Worm (Caenorhabditis elegans) whole organism, young adult: ENCODE data around the gene C26H9A.4.

Experiments
- B0019.2 ChIP-seq: fragments of 200-800 bp; sonication (Bioruptor generic); conservative IDR thresholded peaks from 2 replicates; pipeline ENCODE4 v1.3.6; 2022; ENCODE audit warnings: missing genetic modification reagents, missing genetic modification characterization, missing compliant biosample characterization
- D2030.7 ChIP-seq: fragments of 200-800 bp; sonication (Bioruptor generic); IDR thresholded peaks from 2 replicates; pipeline ENCODE4 v1.3.6; 2022; ENCODE audit warnings: missing genetic modification reagents, missing genetic modification characterization, missing compliant biosample characterization
- F33H1.4 ChIP-seq: fragments of 200-800 bp; sonication (Bioruptor generic); IDR thresholded peaks from 2 replicates; pipeline ENCODE4 v1.3.6; 2022; ENCODE audit warnings: missing genetic modification reagents, missing genetic modification characterization, missing compliant biosample characterization
- F49E8.2 ChIP-seq: sonication (generic microtip); optimal IDR thresholded peaks from 3 replicates; lab custom pipeline; 2017; ENCODE audit warnings: missing genetic modification characterization, mild to moderate bottlenecking, missing compliant biosample characterization, antibody characterized with exemption, moderate library complexity; ENCODE audit not compliant: insufficient read depth
- T07F8.4 ChIP-seq: sonication (generic microtip); optimal IDR thresholded peaks from 2 replicates; lab custom pipeline; 2016; ENCODE audit warnings: mild to moderate bottlenecking, missing genetic modification characterization, moderate library complexity, missing compliant biosample characterization
- Y53G8AR.9 ChIP-seq: fragments of 200-800 bp; sonication (Bioruptor generic); conservative IDR thresholded peaks from 2 replicates; pipeline ENCODE4 v1.3.6; 2022; ENCODE audit warnings: missing genetic modification reagents, missing genetic modification characterization, missing compliant biosample characterization
- Y67H2A.10 ChIP-seq: fragments of 200-800 bp; sonication (Bioruptor generic); conservative IDR thresholded peaks from 2 replicates; pipeline ENCODE4 v1.3.6; 2022; ENCODE audit warnings: missing genetic modification reagents, missing genetic modification characterization, missing compliant biosample characterization
- Y79H2A.3 ChIP-seq: fragments of 200-800 bp; sonication (Bioruptor generic); conservative IDR thresholded peaks from 2 replicates; pipeline ENCODE4 v1.3.6; 2022; ENCODE audit warnings: missing genetic modification reagents, missing genetic modification characterization, missing compliant biosample characterization
- Y95B8A.8 ChIP-seq: fragments of 200-800 bp; sonication (Bioruptor generic); IDR thresholded peaks from 2 replicates; pipeline ENCODE4 v1.3.6; 2022; ENCODE audit warnings: missing genetic modification reagents, missing genetic modification characterization, missing compliant biosample characterization
- ama-1 ChIP-seq, 3 experiments: fragments of 150-350 bp in 1 of 3; sonication (generic microtip) in 2 of 3; optimal IDR thresholded peaks; 2 replicates each; lab custom pipeline; 2014 to 2018; ENCODE audit warnings: missing biosample characterization in 2 of 3, missing genetic modification characterization in 2 of 3, missing genetic modification reagents in 2 of 3
- atf-7 ChIP-seq: sonication (generic microtip); optimal IDR thresholded peaks from 2 replicates; lab custom pipeline; 2017; ENCODE audit warnings: mild to moderate bottlenecking, missing genetic modification characterization, missing compliant biosample characterization
- athp-1 ChIP-seq: sonication (generic microtip); optimal IDR thresholded peaks from 2 replicates; lab custom pipeline; 2017; ENCODE audit warnings: mild to moderate bottlenecking, missing genetic modification characterization, missing compliant biosample characterization
- attf-3 ChIP-seq: fragments of 200-800 bp; sonication (Bioruptor generic); conservative IDR thresholded peaks from 2 replicates; pipeline ENCODE4 v1.3.6; 2022; ENCODE audit warnings: missing genetic modification reagents, missing genetic modification characterization, missing compliant biosample characterization
- attf-6 ChIP-seq: fragments of 200-800 bp; sonication (Bioruptor generic); IDR thresholded peaks from 2 replicates; pipeline ENCODE4 v1.3.6; 2022; ENCODE audit warnings: missing genetic modification reagents, missing genetic modification characterization, missing compliant biosample characterization
- bed-1 ChIP-seq: fragments of 200-800 bp; sonication (Bioruptor generic); IDR thresholded peaks from 2 replicates; pipeline ENCODE4 v1.3.6; 2022; ENCODE audit warnings: missing genetic modification reagents, missing genetic modification characterization, missing compliant biosample characterization
- bed-2 ChIP-seq: fragments of 200-800 bp; sonication (Bioruptor generic); IDR thresholded peaks from 2 replicates; pipeline ENCODE4 v1.3.6; 2022; ENCODE audit warnings: missing genetic modification reagents, missing genetic modification characterization, missing compliant biosample characterization
- ceh-100 ChIP-seq: fragments of 200-800 bp; sonication (Bioruptor generic); IDR thresholded peaks from 2 replicates; pipeline ENCODE4 v1.3.6; 2022; ENCODE audit warnings: missing genetic modification reagents, missing genetic modification characterization, missing compliant biosample characterization
- ceh-91 ChIP-seq: fragments of 200-800 bp; sonication (Bioruptor generic); IDR thresholded peaks from 2 replicates; pipeline ENCODE4 v1.3.6; 2022; ENCODE audit warnings: missing genetic modification reagents, missing genetic modification characterization, missing compliant biosample characterization
- dpl-1 ChIP-seq: fragments of 150-350 bp; optimal IDR thresholded peaks from 2 replicates; lab custom pipeline; 2014; ENCODE audit warnings: missing biosample characterization, missing genetic modification reagents, missing genetic modification characterization
- efl-1 ChIP-seq: fragments of 150-350 bp; optimal IDR thresholded peaks from 2 replicates; lab custom pipeline; 2014; ENCODE audit warnings: missing biosample characterization, missing genetic modification reagents, missing genetic modification characterization
- egrh-3 ChIP-seq: fragments of 200-800 bp; sonication (Bioruptor generic); IDR thresholded peaks from 2 replicates; pipeline ENCODE4 v1.3.6; 2022; ENCODE audit warnings: missing genetic modification reagents, missing genetic modification characterization, missing compliant biosample characterization
- hlh-12 ChIP-seq: sonication (generic microtip); optimal IDR thresholded peaks from 2 replicates; lab custom pipeline; 2016; ENCODE audit warnings: missing genetic modification characterization, missing compliant biosample characterization
- hsf-1 ChIP-seq: fragments of 200-800 bp; sonication (Bioruptor generic); IDR thresholded peaks from 2 replicates; pipeline ENCODE4 v1.3.6; 2022; ENCODE audit warnings: missing genetic modification reagents, missing genetic modification characterization, missing compliant biosample characterization
- let-526 ChIP-seq: fragments of 200-800 bp; sonication (Bioruptor generic); IDR thresholded peaks from 2 replicates; pipeline ENCODE4 v1.3.6; 2022; ENCODE audit warnings: missing genetic modification reagents, missing genetic modification characterization, missing compliant biosample characterization
- lin-54 ChIP-seq: fragments of 200-800 bp; sonication (Bioruptor generic); optimal IDR thresholded peaks from 2 replicates; lab custom pipeline; 2018; ENCODE audit warnings: mild to moderate bottlenecking, missing genetic modification characterization, missing compliant biosample characterization
- lir-1 ChIP-seq: fragments of 200-800 bp; sonication (Bioruptor generic); conservative IDR thresholded peaks from 2 replicates; pipeline ENCODE4 v1.3.6; 2022; ENCODE audit warnings: missing genetic modification reagents, missing genetic modification characterization, missing compliant biosample characterization
- lsl-1 ChIP-seq: fragments of 200-800 bp; sonication (Bioruptor generic); optimal IDR thresholded peaks from 2 replicates; lab custom pipeline; 2018; ENCODE audit warnings: mild to moderate bottlenecking, missing genetic modification characterization, moderate library complexity, missing compliant biosample characterization
- madf-10 ChIP-seq: sonication (generic microtip); optimal IDR thresholded peaks from 2 replicates; lab custom pipeline; 2016; ENCODE audit warnings: mild to moderate bottlenecking, missing genetic modification characterization, missing compliant biosample characterization
- madf-6 ChIP-seq: fragments of 200-800 bp; sonication (Bioruptor generic); IDR thresholded peaks from 2 replicates; pipeline ENCODE4 v1.3.6; 2022; ENCODE audit warnings: missing genetic modification reagents, missing genetic modification characterization, missing compliant biosample characterization
- madf-8 ChIP-seq: fragments of 200-800 bp; sonication (Bioruptor generic); conservative IDR thresholded peaks from 2 replicates; pipeline ENCODE4 v1.3.6; 2022; ENCODE audit warnings: missing genetic modification reagents, missing genetic modification characterization, missing compliant biosample characterization
- mcd-1 ChIP-seq: fragments of 200-800 bp; sonication (Bioruptor generic); IDR thresholded peaks from 2 replicates; pipeline ENCODE4 v1.3.6; 2022; ENCODE audit warnings: missing genetic modification reagents, missing genetic modification characterization, missing compliant biosample characterization
- nhr-90 ChIP-seq: sonication (generic microtip); optimal IDR thresholded peaks from 2 replicates; lab custom pipeline; 2016; ENCODE audit warnings: missing genotype, mild to moderate bottlenecking, missing genetic modification characterization, missing compliant biosample characterization
- pbrm-1 ChIP-seq: fragments of 200-800 bp; sonication (Bioruptor generic); IDR thresholded peaks from 2 replicates; pipeline ENCODE4 v1.3.6; 2022; ENCODE audit warnings: missing genetic modification reagents, missing genetic modification characterization, missing compliant biosample characterization
- rcor-1 ChIP-seq: fragments of 200-800 bp; sonication (Bioruptor generic); IDR thresholded peaks from 2 replicates; pipeline ENCODE4 v1.3.6; 2022; ENCODE audit warnings: missing genetic modification reagents, missing genetic modification characterization, missing compliant biosample characterization
- rec-8 ChIP-seq, 2 experiments: sonication (generic microtip); optimal IDR thresholded peaks; 2 replicates each; lab custom pipeline; 2016; ENCODE audit warnings: mild to moderate bottlenecking in 2 of 2, missing genetic modification characterization in 2 of 2, missing genetic modification reagents in 2 of 2, missing genotype in 2 of 2, missing biosample characterization in 1 of 2, missing compliant biosample characterization in 1 of 2, moderate library complexity in 1 of 2
- repo-1 ChIP-seq: sonication (generic microtip); optimal IDR thresholded peaks from 2 replicates; lab custom pipeline; 2017; ENCODE audit warnings: mild to moderate bottlenecking, missing genetic modification characterization, missing compliant biosample characterization
- snpc-4 ChIP-seq, 5 experiments: fragments of 150-350 bp in 1 of 5; sonication (generic microtip) in 4 of 5; optimal IDR thresholded peaks; 2 replicates each; lab custom pipeline; 2014 to 2018; ENCODE audit warnings: missing genetic modification characterization in 5 of 5, missing biosample characterization in 3 of 5, antibody characterized with exemption in 2 of 5, mild to moderate bottlenecking in 2 of 5, missing compliant biosample characterization in 2 of 5, missing genotype in 2 of 5, moderate library complexity in 2 of 5, missing genetic modification reagents in 1 of 5
- ztf-25 ChIP-seq: fragments of 200-800 bp; sonication (Bioruptor generic); IDR thresholded peaks from 2 replicates; pipeline ENCODE4 v1.3.6; 2022; ENCODE audit warnings: missing genetic modification reagents, missing genetic modification characterization, missing compliant biosample characterization
- ztf-28 ChIP-seq: fragments of 200-800 bp; sonication (Bioruptor generic); IDR thresholded peaks from 2 replicates; pipeline ENCODE4 v1.3.6; 2022; ENCODE audit warnings: missing genetic modification reagents, missing genetic modification characterization, missing compliant biosample characterization

The C26H9A.4 gene

DNA sequence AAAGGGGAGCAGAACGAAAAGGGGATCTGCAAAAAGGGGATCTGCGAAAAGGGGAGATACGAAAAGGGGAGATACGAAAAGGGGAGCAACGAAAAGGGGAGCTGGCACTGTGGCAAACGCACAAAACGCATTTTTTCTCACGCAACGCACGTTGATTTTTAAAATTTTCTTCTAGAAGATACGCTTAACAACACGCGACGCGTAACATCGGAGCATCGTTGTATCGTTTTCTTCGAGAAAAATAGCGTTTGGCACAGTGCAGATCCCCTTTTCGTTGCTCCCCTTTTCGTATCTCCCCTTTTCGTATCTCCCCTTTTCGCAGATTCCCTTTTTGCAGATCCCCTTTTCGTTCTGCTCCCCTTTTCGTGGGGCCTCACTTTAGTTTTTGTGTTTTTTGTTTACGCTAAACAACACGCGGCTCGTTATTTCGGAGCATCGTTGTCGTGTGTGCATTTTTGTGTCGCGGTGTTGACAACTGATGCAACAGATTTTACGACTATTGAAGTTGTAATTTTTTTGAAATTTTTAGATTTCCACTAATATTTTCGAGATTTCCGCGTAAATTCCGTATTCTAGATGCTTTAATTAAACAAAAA is 31.6 kb upstream of the C26H9A.4 start:
- TF ChIP-seq B0019.2 (GFP tag; lab: Robert Waterston, UW) (peak; percentile 70), pbrm-1 (peak; percentile 77), attf-6 (GFP tag; lab: Robert Waterston, UW) (peak; percentile 83), egrh-3 (GFP tag; lab: Robert Waterston, UW) (0 out of 2 replicates have a peak, but pooled peaks have one; percentile 61), madf-8 (GFP tag; lab: Robert Waterston, UW) (peak; percentile 37), snpc-4 (GFP tag; optimal IDR thresholded peaks at IDR 0.05; lab: Kevin White, UChicago) (peak; percentile 34), snpc-4 (tag; optimal IDR thresholded peaks at IDR 0.05; lab: Kevin White, UChicago) (peak in 1 of 4 experiments; percentile 43), attf-3 (GFP tag; lab: Robert Waterston, UW) (peak; percentile 99), rcor-1 (peak; percentile 82), madf-10 (tag; lab: Kevin White, UChicago) (peak; percentile 9), efl-1 (GFP tag; lab: Kevin White, UChicago) (peak; percentile 26), lin-54 (GFP tag; lab: Kevin White, UChicago) (peak; percentile 21), F33H1.4 (GFP tag; lab: Robert Waterston, UW) (peak; percentile 54), bed-2 (GFP tag; lab: Robert Waterston, UW) (peak; percentile 58; the same call in 1 of the 2 replicates), bed-1 (0 out of 2 replicates have a peak, but pooled peaks have one; percentile 27), dpl-1 (GFP tag; lab: Kevin White, UChicago) (peak; percentile 21), mcd-1 (GFP tag; lab: Robert Waterston, UW) (peak; percentile 63), D2030.7 (GFP tag; lab: Robert Waterston, UW) (peak; percentile 96), ceh-91 (peak; percentile 87), ceh-100 (GFP tag; lab: Robert Waterston, UW) (peak; percentile 98), athp-1 (tag; lab: Kevin White, UChicago) (peak; percentile 25), Y53G8AR.9 (0 out of 2 replicates have a peak, but pooled peaks have one; percentile 8), lir-1 (GFP tag; lab: Robert Waterston, UW) (peak; percentile 51; the same call in 1 of the 2 replicates), ztf-28 (GFP tag; lab: Robert Waterston, UW) (peak; percentile 93), madf-6 (peak; percentile 72), Y67H2A.10 (GFP tag; lab: Robert Waterston, UW) (peak; percentile 75; the same call in 1 of the 2 replicates), lsl-1 (GFP tag; lab: Kevin White, UChicago) (peak; percentile 51), F49E8.2 (tag; lab: Kevin White, UChicago) (peak; percentile 36), hsf-1 (GFP tag; lab: Robert Waterston, UW) (peak; percentile 67), Y95B8A.8 (peak; percentile 82)
- TF ChIP-seq, all 124 proteins: peak for 29; not testable (repeated sequence) for 95

ce11 chrIV:12630922-12631321 is 22.3 kb upstream of the C26H9A.4 start, which contains the start of gene ark-1:
Gene ark-1 (minus strand): TSS chrIV:12631022.
- no peak for TF ChIP-seq attf-6 (GFP tag; lab: Robert Waterston, UW)
- peak; percentile 22 for TF ChIP-seq lsl-1 (GFP tag; lab: Kevin White, UChicago)
- TF ChIP-seq D2030.7 (GFP tag; lab: Robert Waterston, UW), result no peak

DNA sequence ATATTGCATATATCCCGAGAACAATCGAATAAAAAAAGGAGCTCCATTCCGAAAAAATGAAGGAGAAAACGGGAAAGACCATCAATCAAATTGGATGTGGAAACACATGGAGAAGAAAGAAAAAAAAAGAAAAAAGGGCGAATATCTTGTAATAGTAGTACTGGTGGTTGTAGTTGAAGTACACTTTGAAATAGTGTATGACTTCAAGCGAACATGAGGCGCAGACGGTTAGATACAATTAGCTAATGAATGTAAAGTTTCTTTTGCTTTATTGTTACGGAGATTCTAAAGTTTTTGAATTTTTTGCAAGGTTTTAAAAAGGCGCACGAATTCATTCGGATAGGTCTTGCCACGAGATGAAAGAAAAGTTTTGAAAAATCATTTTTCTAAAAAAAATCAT is 20.8 kb upstream of the C26H9A.4 start:
- TF ChIP-seq attf-6 (GFP tag; lab: Robert Waterston, UW) (no peak), T07F8.4 (tag; lab: Kevin White, UChicago) (no peak), Y79H2A.3 (GFP tag; lab: Robert Waterston, UW) (no peak), ama-1 (optimal IDR thresholded peaks at IDR 0.05; lab: Kevin White, UChicago) (no peak), ama-1 (GFP tag; optimal IDR thresholded peaks at IDR 0.05; lab: Kevin White, UChicago) (no peak), rec-8 (tag; optimal IDR thresholded peaks at IDR 0.05; lab: Kevin White, UChicago) (no peak), ztf-25 (GFP tag; lab: Robert Waterston, UW) (no peak), Y53G8AR.9 (no peak), atf-7 (tag; lab: Kevin White, UChicago) (no peak), let-526 (GFP tag; lab: Robert Waterston, UW) (no peak), repo-1 (tag; lab: Kevin White, UChicago) (no peak), nhr-90 (tag; lab: Kevin White, UChicago) (no peak), hlh-12 (tag; lab: Kevin White, UChicago) (no peak)
